Fruit fly (Drosophila melanogaster): ENCODE results near the gene abd-A.
A peak's percentile ranks its signal among the peaks of the same experiment; 100 is the strongest.

abd-A gene

DNA sequence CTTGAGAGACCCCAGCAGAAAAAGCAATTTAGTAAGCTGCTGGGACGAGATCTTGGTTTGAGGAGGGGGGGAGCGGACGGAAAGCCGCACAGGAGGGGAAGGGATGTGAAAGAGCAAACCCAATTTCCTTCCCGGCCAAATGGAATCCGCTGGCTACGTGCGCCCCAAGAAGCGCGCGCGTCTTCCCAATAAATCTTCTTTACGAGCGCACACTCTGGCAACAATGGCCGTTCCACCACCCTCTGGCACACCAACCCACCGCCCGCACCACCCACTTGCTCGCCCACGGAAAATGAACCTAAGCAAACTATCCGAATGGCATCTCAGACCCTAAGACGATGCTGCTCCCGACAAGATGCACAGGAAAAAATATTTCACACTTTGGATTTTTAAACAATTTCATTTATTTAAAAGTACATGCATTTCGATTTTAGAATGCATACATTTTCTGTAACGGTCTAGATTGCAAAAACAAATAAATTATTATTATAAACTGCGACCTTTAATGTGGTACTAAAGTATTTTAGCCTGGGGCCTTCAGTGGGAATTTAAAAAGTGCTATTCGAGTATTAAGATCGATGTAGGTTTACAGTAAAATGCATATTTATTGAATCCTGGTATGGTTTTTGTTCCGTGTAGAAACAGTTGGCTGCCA, 35.8 kb downstream of the abd-A start (continued):
- TF ChIP-seq tio (GFP tag; optimal IDR thresholded peaks at IDR 0.05) (peak; percentile 55), CG12769 (tag; optimal IDR thresholded peaks at IDR 0.05) (peak; percentile 40), CG2199 (GFP tag; IDR thresholded peaks at IDR 0.05) (no peak), salm (tag; optimal IDR thresholded peaks at IDR 0.05) (no peak), Chrac-16 (GFP tag; optimal IDR thresholded peaks at IDR 0.05) (peak; percentile 42), CG7372 (GFP tag; IDR thresholded peaks at IDR 0.05) (no peak), her (GFP tag; optimal IDR thresholded peaks at IDR 0.05) (no peak), pzg (GFP tag; optimal IDR thresholded peaks at IDR 0.05) (no peak), Spps (tag; optimal IDR thresholded peaks at IDR 0.05) (peak; percentile 22), exex (tag; optimal IDR thresholded peaks at IDR 0.05) (no peak), CG15601 (tag; optimal IDR thresholded peaks at IDR 0.05) (peak; percentile 26), CG10274 (GFP tag; optimal IDR thresholded peaks at IDR 0.05) (peak; percentile 4), sr (GFP tag; IDR thresholded peaks at IDR 0.05) (0 out of 3 replicates have a peak, but pooled peaks have one; percentile 16), grau (tag; optimal IDR thresholded peaks at IDR 0.05) (peak; percentile 76), Bgb (GFP tag; IDR thresholded peaks at IDR 0.05; ENCODE audit: partially characterized antibody) (no peak), klu (GFP tag; IDR thresholded peaks at IDR 0.05) (no peak), CG31441 (GFP tag; IDR thresholded peaks at IDR 0.05) (peak; percentile 76), H2.0 (GFP tag; IDR thresholded peaks at IDR 0.05) (no peak), chm (GFP tag; IDR thresholded peaks at IDR 0.05) (no peak), ato (GFP tag; IDR thresholded peaks at IDR 0.05; ENCODE audit: partially characterized antibody) (no peak), scrt (GFP tag; optimal IDR thresholded peaks at IDR 0.05) (peak; percentile 56), PHDP (tag; optimal IDR thresholded peaks at IDR 0.05) (peak; percentile 58), Rx (GFP tag; IDR thresholded peaks at IDR 0.05) (peak; percentile 16; the same call in 1 of the 2 replicates), D19B (GFP tag; optimal IDR thresholded peaks at IDR 0.05) (peak; percentile 18), CG17612 (GFP tag; IDR thresholded peaks at IDR 0.05) (no peak), amos (GFP tag; IDR thresholded peaks at IDR 0.05; ENCODE audit: partially characterized antibody) (no peak), Ssrp (tag; optimal IDR thresholded peaks at IDR 0.05) (no peak), HLHmδ (GFP tag; optimal IDR thresholded peaks at IDR 0.05) (no peak), so (GFP tag; IDR thresholded peaks at IDR 0.05) (no peak), CG2129 (GFP tag; IDR thresholded peaks at IDR 0.05; ENCODE audit: partially characterized antibody) (no peak), Hr51 (GFP tag; optimal IDR thresholded peaks at IDR 0.05) (peak in 1 of 2 experiments; percentile 73), HLH4C (GFP tag; IDR thresholded peaks at IDR 0.05; ENCODE audit: partially characterized antibody) (no peak)

DNA sequence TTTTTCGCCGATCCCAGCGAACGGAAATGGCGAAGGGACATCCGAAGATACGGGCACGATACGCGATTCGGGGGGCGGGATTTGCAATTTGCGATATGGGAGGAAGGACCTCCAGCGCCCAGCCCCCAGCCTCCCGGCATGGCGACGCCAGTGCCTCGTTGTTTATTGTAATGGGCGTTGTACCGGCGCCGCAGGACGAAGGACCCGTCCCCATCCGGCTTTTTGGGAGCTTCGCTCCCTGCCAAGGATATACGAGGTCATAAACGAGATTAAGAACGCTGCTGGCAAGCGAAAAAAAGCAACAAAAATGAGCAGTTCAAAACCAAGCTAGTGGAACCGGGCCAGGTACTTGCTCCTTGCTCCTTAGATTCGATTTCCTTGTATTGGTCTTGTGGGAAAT, 37.3 kb downstream of the abd-A start:
- TF ChIP-seq abd-A (tag; optimal IDR thresholded peaks at IDR 0.05) = peak; percentile 90
- no peak for TF ChIP-seq CG15269 (tag; optimal IDR thresholded peaks at IDR 0.05)
- no peak for TF ChIP-seq lmd (GFP tag; IDR thresholded peaks at IDR 0.05)
- TF ChIP-seq HLH4C (GFP tag; IDR thresholded peaks at IDR 0.05; ENCODE audit: partially characterized antibody) = 0 out of 3 replicates have a peak, but pooled peaks have one; percentile 14

DNA sequence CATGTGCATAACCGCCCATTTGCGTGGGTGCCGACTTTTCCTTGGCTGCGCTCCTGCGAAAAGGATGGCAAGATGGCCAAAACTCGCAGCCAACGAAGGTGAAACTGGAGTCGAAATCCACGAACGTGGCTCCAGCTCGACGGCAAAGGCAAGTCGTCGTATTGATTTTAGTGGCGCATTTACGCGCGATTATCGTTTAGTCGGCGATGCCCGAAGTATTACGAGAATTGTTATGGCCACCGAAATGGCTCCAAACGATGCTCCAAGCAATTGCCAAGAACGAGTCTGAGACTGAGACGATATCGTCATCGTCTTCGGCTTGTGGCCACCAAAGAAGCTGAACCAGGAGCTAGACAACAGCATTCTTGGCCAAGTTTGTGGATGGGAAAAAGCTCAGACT, 38.2 kb downstream of the abd-A start:
- 0 out of 3 replicates have a peak, but pooled peaks have one; percentile 24 for TF ChIP-seq sr (GFP tag; IDR thresholded peaks at IDR 0.05)
- peak; percentile 32 for TF ChIP-seq Deaf1 (tag; optimal IDR thresholded peaks at IDR 0.05)
- TF ChIP-seq HLH4C (GFP tag; IDR thresholded peaks at IDR 0.05; ENCODE audit: partially characterized antibody) = no peak
- TF ChIP-seq nom (GFP tag; optimal IDR thresholded peaks at IDR 0.05) = no peak
- peak; percentile 98 for TF ChIP-seq abd-A (tag; optimal IDR thresholded peaks at IDR 0.05)
- TF ChIP-seq CG6272 (GFP tag; IDR thresholded peaks at IDR 0.05) = peak; percentile 22; the same call in 1 of the 2 replicates
